Worm (Caenorhabditis elegans) whole organism, L1 larva: ENCODE data around the gene msp-3.

Experiments
- C16A3.4 ChIP-seq: fragments of 150-350 bp; optimal IDR thresholded peaks from 2 replicates; lab custom pipeline; 2014; ENCODE audit warnings: missing biosample characterization, missing genetic modification characterization
- F16B12.6 ChIP-seq: fragments of 150-350 bp; optimal IDR thresholded peaks from 2 replicates; lab custom pipeline; 2014; ENCODE audit warnings: missing biosample characterization, missing genetic modification characterization
- aha-1 ChIP-seq: fragments of 150-350 bp; optimal IDR thresholded peaks from 2 replicates; lab custom pipeline; 2014; ENCODE audit warnings: missing biosample characterization, missing genetic modification characterization
- ceh-63 ChIP-seq: fragments of 200-800 bp; sonication (Bioruptor generic); optimal IDR thresholded peaks from 2 replicates; lab custom pipeline; 2018; ENCODE audit warnings: mild to moderate bottlenecking, missing genetic modification characterization, missing compliant biosample characterization
- ceh-8 ChIP-seq: fragments of 200-800 bp; sonication (Bioruptor generic); optimal IDR thresholded peaks from 2 replicates; lab custom pipeline; 2018; ENCODE audit warnings: mild to moderate bottlenecking, missing genetic modification characterization, moderate library complexity, missing compliant biosample characterization
- ceh-82 ChIP-seq, 3 experiments: fragments of 150-350 bp in 1 of 3; sonication (generic microtip) in 2 of 3; optimal IDR thresholded peaks; 2 replicates each; lab custom pipeline; 2014 to 2017; ENCODE audit warnings: missing biosample characterization in 3 of 3, missing genetic modification characterization in 3 of 3
- ceh-90 ChIP-seq: sonication (generic microtip); optimal IDR thresholded peaks from 2 replicates; lab custom pipeline; 2016; ENCODE audit warnings: missing genetic modification characterization, missing compliant biosample characterization
- dsc-1 ChIP-seq: sonication (generic microtip); optimal IDR thresholded peaks from 2 replicates; lab custom pipeline; 2016; ENCODE audit warnings: mild to moderate bottlenecking, missing genetic modification characterization, missing compliant biosample characterization
- egl-27 ChIP-seq, 2 experiments: fragments of 150-350 bp in 1 of 2; sonication (generic microtip); optimal IDR thresholded peaks; 3 replicates each; lab custom pipeline; 2017 to 2018; ENCODE audit warnings: missing biosample characterization in 2 of 2, missing genetic modification characterization in 2 of 2, missing genetic modification reagents in 2 of 2
- elt-3 ChIP-seq, 6 experiments: fragments of 150-350 bp in 1 of 6; sonication (generic microtip); optimal IDR thresholded peaks; 2 replicates each; lab custom pipeline; 2017 to 2018; ENCODE audit warnings: missing biosample characterization in 6 of 6, missing genetic modification characterization in 6 of 6, inconsistent platforms in 1 of 6
- ets-5 ChIP-seq: fragments of 200-800 bp; sonication (Bioruptor generic); IDR thresholded peaks from 2 replicates; pipeline ENCODE4 v1.3.6; 2022; ENCODE audit warnings: missing genetic modification characterization, missing compliant biosample characterization
- fkh-4 ChIP-seq: sonication (generic microtip); optimal IDR thresholded peaks from 2 replicates; lab custom pipeline; 2016; ENCODE audit warnings: missing compliant biosample characterization, missing genetic modification characterization, borderline replicate concordance
- hlh-4 ChIP-seq: sonication (generic microtip); optimal IDR thresholded peaks from 2 replicates; lab custom pipeline; 2016; ENCODE audit warnings: mild to moderate bottlenecking, missing genetic modification characterization, missing compliant biosample characterization
- irx-1 ChIP-seq: sonication (generic microtip); optimal IDR thresholded peaks from 2 replicates; lab custom pipeline; 2016; ENCODE audit warnings: missing genetic modification characterization, missing compliant biosample characterization
- jun-1 ChIP-seq: fragments of 150-350 bp; optimal IDR thresholded peaks from 2 replicates; lab custom pipeline; 2014; ENCODE audit warnings: missing biosample characterization, missing genetic modification reagents, missing genetic modification characterization
- lin-13 ChIP-seq: fragments of 150-350 bp; optimal IDR thresholded peaks from 2 replicates; lab custom pipeline; 2014; ENCODE audit warnings: missing biosample characterization, missing genetic modification reagents, missing genetic modification characterization
- lin-15B ChIP-seq: fragments of 150-350 bp; sonication (generic microtip); optimal IDR thresholded peaks from 3 replicates; lab custom pipeline; 2014; ENCODE audit warnings: missing biosample characterization, missing genetic modification characterization
- lin-35 ChIP-seq, 2 experiments: fragments of 150-350 bp; optimal IDR thresholded peaks; 2 replicates each; lab custom pipeline; 2014; ENCODE audit warnings: missing biosample characterization in 2 of 2, missing genetic modification characterization in 2 of 2, missing genetic modification reagents in 2 of 2
- lin-39 ChIP-seq: fragments of 150-350 bp; optimal IDR thresholded peaks from 2 replicates; lab custom pipeline; 2014; ENCODE audit warnings: missing biosample characterization, missing genetic modification reagents, missing genetic modification characterization
- lsy-2 ChIP-seq, 2 experiments: fragments of 150-350 bp; optimal IDR thresholded peaks; 2 replicates each; lab custom pipeline; 2014; ENCODE audit warnings: missing biosample characterization in 2 of 2, missing genetic modification characterization in 2 of 2
- mab-9 ChIP-seq: fragments of 200-800 bp; sonication (Bioruptor generic); IDR thresholded peaks from 2 replicates; pipeline ENCODE4 v1.3.6; 2022; ENCODE audit warnings: missing genetic modification reagents, missing genetic modification characterization, missing compliant biosample characterization
- mdl-1 ChIP-seq, 2 experiments: fragments of 150-350 bp; optimal IDR thresholded peaks; 2 replicates each; lab custom pipeline; 2014 to 2017; ENCODE audit warnings: missing biosample characterization in 2 of 2, missing genetic modification characterization in 2 of 2, inconsistent platforms in 1 of 2
- mep-1 ChIP-seq: fragments of 150-350 bp; optimal IDR thresholded peaks from 2 replicates; lab custom pipeline; 2014; ENCODE audit warnings: missing biosample characterization, missing genetic modification characterization
- nhr-12 ChIP-seq: sonication (generic microtip); optimal IDR thresholded peaks from 2 replicates; lab custom pipeline; 2017; ENCODE audit warnings: missing biosample characterization, missing genetic modification characterization
- nhr-47 ChIP-seq: sonication (generic microtip); optimal IDR thresholded peaks from 2 replicates; lab custom pipeline; 2016; ENCODE audit warnings: mild to moderate bottlenecking, missing genetic modification characterization, moderate library complexity, missing compliant biosample characterization
- nhr-84 ChIP-seq: sonication (generic microtip); optimal IDR thresholded peaks from 2 replicates; lab custom pipeline; 2017; ENCODE audit warnings: missing biosample characterization, missing genetic modification characterization
- nhr-85 ChIP-seq: sonication (generic microtip); peaks from one replicate; lab custom pipeline; 2016; ENCODE audit warnings: missing genetic modification characterization, inconsistent platforms, missing compliant biosample characterization
- nhr-90 ChIP-seq: sonication (generic microtip); optimal IDR thresholded peaks from 2 replicates; lab custom pipeline; 2016; ENCODE audit warnings: mild to moderate bottlenecking, missing genetic modification characterization, missing compliant biosample characterization; ENCODE audit not compliant: poor library complexity
- pag-3 ChIP-seq: sonication (generic microtip); optimal IDR thresholded peaks from 2 replicates; lab custom pipeline; 2017; ENCODE audit warnings: missing genetic modification characterization, mild to moderate bottlenecking, missing compliant biosample characterization, antibody characterized with exemption, borderline replicate concordance; ENCODE audit not compliant: insufficient read depth
- pax-3 ChIP-seq: fragments of 200-800 bp; sonication (Bioruptor generic); optimal IDR thresholded peaks from 2 replicates; lab custom pipeline; 2018; ENCODE audit warnings: mild to moderate bottlenecking, missing genetic modification characterization, moderate library complexity, missing compliant biosample characterization
- pqm-1 ChIP-seq: sonication (generic microtip); optimal IDR thresholded peaks from 3 replicates; lab custom pipeline; 2017; ENCODE audit warnings: missing biosample characterization, missing genetic modification characterization
- rnt-1 ChIP-seq: sonication (generic microtip); optimal IDR thresholded peaks from 2 replicates; lab custom pipeline; 2016; ENCODE audit warnings: mild to moderate bottlenecking, missing genetic modification characterization, moderate library complexity, missing compliant biosample characterization
- snpc-4 ChIP-seq: fragments of 150-350 bp; optimal IDR thresholded peaks from 2 replicates; lab custom pipeline; 2014; ENCODE audit warnings: missing biosample characterization, missing genetic modification characterization
- snu-23 ChIP-seq: sonication (generic microtip); optimal IDR thresholded peaks from 2 replicates; lab custom pipeline; 2016; ENCODE audit warnings: missing genetic modification characterization, missing compliant biosample characterization
- tbx-2 ChIP-seq: sonication (generic microtip); optimal IDR thresholded peaks from 2 replicates; lab custom pipeline; 2016; ENCODE audit warnings: missing genetic modification characterization, missing compliant biosample characterization
- unc-130 ChIP-seq: fragments of 150-350 bp; optimal IDR thresholded peaks from 2 replicates; lab custom pipeline; 2017; ENCODE audit warnings: missing biosample characterization, missing genetic modification characterization, inconsistent platforms
- unc-62 ChIP-seq: fragments of 150-350 bp; optimal IDR thresholded peaks from 2 replicates; lab custom pipeline; 2014; ENCODE audit warnings: missing biosample characterization, missing genetic modification reagents, missing genetic modification characterization
- unc-86 ChIP-seq: sonication (generic microtip); optimal IDR thresholded peaks from 2 replicates; lab custom pipeline; 2016; ENCODE audit warnings: missing genetic modification characterization, missing compliant biosample characterization
- unc-98 ChIP-seq: fragments of 200-800 bp; sonication (Bioruptor generic); IDR thresholded peaks from 2 replicates; pipeline ENCODE4 v1.3.6; 2022; ENCODE audit warnings: missing genetic modification characterization, missing compliant biosample characterization
- xbp-1 ChIP-seq: sonication (generic microtip); optimal IDR thresholded peaks from 2 replicates; lab custom pipeline; 2016; ENCODE audit warnings: missing genetic modification characterization, missing compliant biosample characterization
- zip-4 ChIP-seq: fragments of 200-800 bp; sonication (Bioruptor generic); optimal IDR thresholded peaks from 2 replicates; lab custom pipeline; 2018; ENCODE audit warnings: mild to moderate bottlenecking, missing genetic modification characterization, moderate library complexity, missing compliant biosample characterization
- ztf-11 ChIP-seq, 2 experiments: sonication (generic microtip); optimal IDR thresholded peaks; 2 replicates each; lab custom pipeline; 2016 to 2017; ENCODE audit warnings: missing genetic modification characterization in 2 of 2, missing biosample characterization in 1 of 2, missing compliant biosample characterization in 1 of 2
- ztf-4 ChIP-seq: fragments of 150-350 bp; optimal IDR thresholded peaks from 2 replicates; lab custom pipeline; 2014; ENCODE audit warnings: missing biosample characterization, missing genetic modification characterization

msp-3 gene

ce11 chrII:4800524-4800923 is 14.4 kb upstream of the msp-3 start:
- no peak for TF ChIP-seq elt-3 (tag; optimal IDR thresholded peaks at IDR 0.05; lab: Kevin White, UChicago)
- TF ChIP-seq egl-27 (tag; optimal IDR thresholded peaks at IDR 0.05; lab: Kevin White, UChicago) = no peak
- TF ChIP-seq unc-86 (tag; lab: Kevin White, UChicago) = no peak
- TF ChIP-seq lin-13 (GFP tag; lab: Kevin White, UChicago) = no peak
- TF ChIP-seq F16B12.6 (tag; lab: Kevin White, UChicago) = no peak
- no peak for TF ChIP-seq C16A3.4 (tag; lab: Kevin White, UChicago)
- no peak for TF ChIP-seq nhr-84 (tag; lab: Kevin White, UChicago)
- TF ChIP-seq unc-62 (GFP tag; lab: Kevin White, UChicago) = no peak
- no peak for TF ChIP-seq ceh-90 (tag; lab: Kevin White, UChicago)
- TF ChIP-seq rnt-1 (tag; lab: Kevin White, UChicago) = no peak
- TF ChIP-seq pax-3 (tag; lab: Kevin White, UChicago) = no peak
- TF ChIP-seq pag-3 = no peak
- no peak for TF ChIP-seq zip-4 (GFP tag; lab: Kevin White, UChicago)
- no peak for TF ChIP-seq lin-35 (GFP tag; optimal IDR thresholded peaks at IDR 0.05; lab: Kevin White, UChicago)
- no peak for TF ChIP-seq mab-9 (GFP tag; lab: Robert Waterston, UW)
- no peak for TF ChIP-seq ets-5 (GFP tag; lab: Robert Waterston, UW)
- TF ChIP-seq hlh-4 (tag; lab: Kevin White, UChicago) = no peak
- TF ChIP-seq mep-1 = no peak

- TF ChIP-seq unc-98 = no peak
- TF ChIP-seq irx-1 (tag; lab: Kevin White, UChicago) = no peak
- TF ChIP-seq hlh-4 (tag; lab: Kevin White, UChicago) = no peak
- no peak for TF ChIP-seq unc-130 (tag; lab: Kevin White, UChicago)
- no peak for TF ChIP-seq egl-27 (tag; optimal IDR thresholded peaks at IDR 0.05; lab: Kevin White, UChicago)
- no peak for TF ChIP-seq fkh-4 (tag; lab: Kevin White, UChicago)
- no peak for TF ChIP-seq mdl-1 (tag; optimal IDR thresholded peaks at IDR 0.05; lab: Kevin White, UChicago)
- TF ChIP-seq jun-1 = no peak
- TF ChIP-seq ztf-4 = no peak
- TF ChIP-seq lsy-2 (tag; optimal IDR thresholded peaks at IDR 0.05; lab: Kevin White, UChicago) = no peak
- TF ChIP-seq ceh-82 (tag; optimal IDR thresholded peaks at IDR 0.05; lab: Kevin White, UChicago) = no peak
- no peak for TF ChIP-seq tbx-2 (tag; lab: Kevin White, UChicago)
- TF ChIP-seq lin-15B (tag; lab: Kevin White, UChicago) = no peak
Measured at ce11 chrII:4797071-4797470, 11.0 kb upstream of the msp-3 start, which contains the start of gene C33F10.14. Gene C33F10.14, plus strand, starts transcription at chrII:4797371.

- TF ChIP-seq pag-3 (no peak), snu-23 (no peak), nhr-90 (tag; lab: Kevin White, UChicago) (no peak), xbp-1 (tag; lab: Kevin White, UChicago) (no peak), unc-98 (no peak), ceh-63 (no peak), nhr-85 (tag; lab: Kevin White, UChicago) (no peak), nhr-47 (tag; lab: Kevin White, UChicago) (no peak), nhr-12 (tag; lab: Kevin White, UChicago) (no peak), lin-15B (tag; lab: Kevin White, UChicago) (no peak), dsc-1 (tag; lab: Kevin White, UChicago) (no peak), pqm-1 (tag; lab: Kevin White, UChicago) (no peak), ceh-8 (GFP tag; lab: Kevin White, UChicago) (no peak), snpc-4 (tag; lab: Kevin White, UChicago) (no peak), lin-39 (no peak), aha-1 (tag; lab: Kevin White, UChicago) (no peak), ztf-11 (tag; optimal IDR thresholded peaks at IDR 0.05; lab: Kevin White, UChicago) (no peak)
Measured at ce11 chrII:4795461-4795860, 9.4 kb upstream of the msp-3 start, which contains the start of gene C33F10.4. Gene C33F10.4, plus strand, starts transcription at chrII:4795761.
